Worm (Caenorhabditis elegans): ENCODE measurements around the gene F33E11.3.

- TF ChIP-seq med-1 (GFP tag; optimal IDR thresholded peaks at IDR 0.05; ENCODE audit: insufficient read depth), result no peak
- TF ChIP-seq klf-2 (GFP tag; conservative IDR thresholded peaks at IDR 0.05), result no peak
- no peak for TF ChIP-seq flt-1 (GFP tag; IDR thresholded peaks at IDR 0.05)
- no peak for TF ChIP-seq ztf-23 (GFP tag; IDR thresholded peaks at IDR 0.05)
These were observed 39.0 kb upstream of the F33E11.3 start for ce11 chrV:343546-343945.
